Fruit fly (Drosophila melanogaster): Measurements from ENCODE around the gene CG17065.

DNA sequence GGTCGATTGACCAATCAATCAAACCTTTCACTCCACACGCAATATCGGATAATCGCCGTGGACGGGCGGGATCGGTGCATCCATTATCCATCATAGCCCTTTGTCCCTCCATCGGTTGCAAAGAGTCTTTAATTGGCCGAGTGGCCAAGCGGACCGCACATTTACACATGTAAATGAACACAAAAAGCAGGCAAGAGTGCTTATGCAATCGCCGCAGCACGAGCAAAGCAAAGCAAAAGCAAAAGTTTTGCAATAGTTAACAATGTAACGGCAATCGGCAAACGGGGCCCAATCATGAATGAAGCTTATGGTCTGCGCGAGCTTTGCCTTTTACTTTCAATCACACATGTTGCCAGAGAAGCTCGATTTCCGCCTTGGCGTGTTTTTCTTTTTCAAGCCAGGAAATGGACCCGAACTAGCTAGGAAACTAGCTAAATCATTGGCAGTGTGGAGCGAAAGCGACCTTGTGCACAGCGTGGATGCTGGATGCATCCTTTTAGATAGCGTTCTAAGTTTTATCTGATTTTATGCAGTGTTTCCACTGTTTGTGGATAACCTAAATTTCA is 13.6 kb downstream of the CG17065 start:
- TF ChIP-seq h (optimal IDR thresholded peaks at IDR 0.05) (no peak), insv (optimal IDR thresholded peaks at IDR 0.05) (no peak), Sin3A (optimal IDR thresholded peaks at IDR 0.05) (no peak), Myc (optimal IDR thresholded peaks at IDR 0.05) (no peak)

Measured in Kc167 (cell line).